Fruit fly (Drosophila melanogaster) whole organism, embryonic: ENCODE data around the gene Tsc1.

ENCODE experiments used
- CG2678 ChIP-seq: fragments of 200-800 bp; sonication (Bioruptor generic); optimal IDR thresholded peaks from 3 replicates; lab custom pipeline; 2019; ENCODE audit warnings: missing biosample characterization, mild to moderate bottlenecking, missing genetic modification characterization, moderate library complexity
- Gug ChIP-seq: fragments of 200-800 bp; sonication (Bioruptor generic); IDR thresholded peaks from 4 replicates; pipeline ENCODE4 v1.3.6; 2022; ENCODE audit warnings: missing biosample characterization, missing genetic modification characterization
- Mrtf ChIP-seq: fragments of 200-800 bp; sonication (Bioruptor generic); IDR thresholded peaks from 3 replicates; pipeline ENCODE4 v1.3.6; 2022; ENCODE audit warnings: missing biosample characterization, missing genetic modification characterization
- Neu2 ChIP-seq: fragments of 200-800 bp; sonication (Bioruptor generic); optimal IDR thresholded peaks from 3 replicates; lab custom pipeline; 2016; ENCODE audit warnings: missing biosample characterization, missing genetic modification characterization, borderline replicate concordance
- Nf-YB ChIP-seq: fragments of 200-800 bp; sonication (Bioruptor generic); optimal IDR thresholded peaks from 3 replicates; lab custom pipeline; 2019; ENCODE audit warnings: missing biosample characterization, mild to moderate bottlenecking, missing genetic modification characterization, moderate library complexity
- her ChIP-seq: fragments of 200-800 bp; sonication (Bioruptor generic); optimal IDR thresholded peaks from 2 replicates; lab custom pipeline; 2016; ENCODE audit warnings: missing biosample characterization, missing genetic modification characterization

DNA sequence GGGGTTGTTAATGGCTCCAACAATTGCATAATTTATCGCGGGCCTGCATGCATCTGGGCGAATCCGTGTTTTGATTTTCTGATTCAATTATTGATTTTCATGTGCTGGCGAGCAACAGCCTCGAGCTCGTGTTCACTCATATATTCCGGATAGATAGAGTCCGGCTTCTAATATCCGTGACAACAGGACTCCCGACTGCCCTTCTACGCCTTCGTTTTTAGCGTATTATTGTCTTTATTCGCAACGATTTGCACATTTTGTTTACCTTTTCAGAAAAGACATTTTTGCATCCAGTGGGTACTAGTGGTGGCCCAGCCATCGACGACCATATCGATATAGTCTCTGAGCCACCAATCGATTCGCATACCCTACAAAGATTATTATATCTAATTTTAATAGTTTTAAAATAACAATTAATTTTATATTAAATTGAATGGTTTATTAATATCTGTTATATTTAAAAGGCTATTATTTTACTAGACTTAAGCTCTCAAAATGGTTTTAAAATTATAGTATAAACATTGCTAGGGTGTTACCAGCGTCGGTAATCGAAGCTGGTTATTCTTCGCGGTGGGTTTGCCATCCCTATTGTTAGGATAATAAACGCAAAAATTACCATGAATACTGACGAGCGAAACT is 31.2 kb downstream of the Tsc1 start, which contains the start of the genes Myo95E and TBC1d7:
- TF ChIP-seq CG2678 (peak; percentile 92), Gug (GFP tag; lab: Robert Waterston, UW) (peak; percentile 88; the same call in 3 of the 4 replicates), her (no peak), Nf-YB (GFP tag; lab: Kevin White, UChicago) (peak; percentile 70), Mrtf (GFP tag; lab: Robert Waterston, UW) (peak; percentile 73; the same call in 2 of the 3 replicates), Neu2 (GFP tag; lab: Kevin White, UChicago) (no peak)
